Worm (Caenorhabditis elegans) whole organism, mixed stage, embryonic: ENCODE data around the gene dmsr-15.

Experiments used
- ces-1 ChIP-seq: fragments of 150-350 bp; optimal IDR thresholded peaks from 2 replicates; lab custom pipeline; 2014; ENCODE audit warnings: missing biosample characterization, missing genetic modification reagents, missing genetic modification characterization
- elt-1 ChIP-seq: sonication (generic microtip); optimal IDR thresholded peaks from 2 replicates; lab custom pipeline; 2017; ENCODE audit warnings: missing genetic modification characterization, mild to moderate bottlenecking, missing compliant biosample characterization, antibody characterized with exemption, moderate library complexity, borderline replicate concordance; ENCODE audit not compliant: insufficient read depth
- elt-3 ChIP-seq: fragments of 150-350 bp; optimal IDR thresholded peaks from 2 replicates; lab custom pipeline; 2014; ENCODE audit warnings: missing biosample characterization, missing genetic modification characterization
- mep-1 ChIP-seq: fragments of 150-350 bp; optimal IDR thresholded peaks from 2 replicates; lab custom pipeline; 2017; ENCODE audit warnings: missing biosample characterization, missing genetic modification reagents, missing genetic modification characterization, inconsistent platforms
- nhr-12 ChIP-seq: fragments of 150-350 bp; optimal IDR thresholded peaks from 2 replicates; lab custom pipeline; 2014; ENCODE audit warnings: missing biosample characterization, missing genetic modification characterization
- nhr-237 ChIP-seq: fragments of 150-350 bp; optimal IDR thresholded peaks from 2 replicates; lab custom pipeline; 2014; ENCODE audit warnings: missing biosample characterization, missing genetic modification characterization
- nhr-28 ChIP-seq: fragments of 150-350 bp; optimal IDR thresholded peaks from 2 replicates; lab custom pipeline; 2014; ENCODE audit warnings: missing biosample characterization, missing genetic modification characterization
- pha-4 ChIP-seq: fragments of 150-350 bp; optimal IDR thresholded peaks from 2 replicates; lab custom pipeline; 2018; ENCODE audit warnings: missing biosample characterization, missing genetic modification reagents, missing genetic modification characterization
- sem-2 ChIP-seq: fragments of 200-800 bp; sonication (Bioruptor generic); optimal IDR thresholded peaks from 2 replicates; lab custom pipeline; 2018; ENCODE audit warnings: mild to moderate bottlenecking, missing genetic modification characterization, missing compliant biosample characterization
- snpc-4 ChIP-seq: fragments of 150-350 bp; optimal IDR thresholded peaks from 2 replicates; lab custom pipeline; 2014; ENCODE audit warnings: missing biosample characterization, missing genetic modification characterization
- sptf-1 ChIP-seq: sonication (generic microtip); optimal IDR thresholded peaks from 2 replicates; lab custom pipeline; 2017; ENCODE audit warnings: mild to moderate bottlenecking, missing genetic modification characterization, moderate library complexity, missing compliant biosample characterization
- tbx-8 ChIP-seq: fragments of 200-800 bp; sonication (Bioruptor generic); optimal IDR thresholded peaks from 2 replicates; lab custom pipeline; 2018; ENCODE audit warnings: mild to moderate bottlenecking, missing genetic modification characterization, moderate library complexity, missing compliant biosample characterization
- unc-62 ChIP-seq: fragments of 150-350 bp; optimal IDR thresholded peaks from 2 replicates; lab custom pipeline; 2014; ENCODE audit warnings: missing biosample characterization, missing genetic modification reagents, missing genetic modification characterization
- ztf-11 ChIP-seq: fragments of 150-350 bp; optimal IDR thresholded peaks from 2 replicates; lab custom pipeline; 2014; ENCODE audit warnings: missing biosample characterization, missing genetic modification characterization

ce11 chrV:6876763-6877515, 48.3 kb upstream of the dmsr-15 start:
- TF ChIP-seq sem-2 (GFP tag; lab: Kevin White, UChicago) (no peak), nhr-237 (tag; lab: Kevin White, UChicago) (no peak), mep-1 (tag; lab: Kevin White, UChicago) (no peak), unc-62 (no peak), ces-1 (GFP tag; lab: Kevin White, UChicago) (peak; percentile 16), elt-1 (tag; lab: Kevin White, UChicago) (peak; percentile 75), snpc-4 (no peak), pha-4 (tag; lab: Kevin White, UChicago) (peak; percentile 0), ztf-11 (tag; lab: Kevin White, UChicago) (no peak), elt-3 (no peak), nhr-12 (tag; lab: Kevin White, UChicago) (no peak), nhr-28 (tag; lab: Kevin White, UChicago) (no peak), tbx-8 (GFP tag; lab: Kevin White, UChicago) (no peak), sptf-1 (no peak)
